Worm (Caenorhabditis elegans) whole organism, L1 larva: Measurements from ENCODE around the gene F42F12.11.

ENCODE experiments used
- C04F5.9 ChIP-seq: sonication (generic microtip); optimal IDR thresholded peaks from 2 replicates; lab custom pipeline; 2016; ENCODE audit warnings: missing genetic modification characterization, missing compliant biosample characterization
- C16A3.4 ChIP-seq: fragments of 150-350 bp; optimal IDR thresholded peaks from 2 replicates; lab custom pipeline; 2014; ENCODE audit warnings: missing biosample characterization, missing genetic modification characterization
- Y116A8C.19 ChIP-seq: sonication (generic microtip); optimal IDR thresholded peaks from 2 replicates; lab custom pipeline; 2016; ENCODE audit warnings: missing compliant biosample characterization, missing genetic modification characterization, borderline replicate concordance
- ama-1 ChIP-seq: fragments of 150-350 bp; optimal IDR thresholded peaks from 2 replicates; lab custom pipeline; 2014
- ceh-63 ChIP-seq: fragments of 200-800 bp; sonication (Bioruptor generic); optimal IDR thresholded peaks from 2 replicates; lab custom pipeline; 2018; ENCODE audit warnings: mild to moderate bottlenecking, missing genetic modification characterization, missing compliant biosample characterization
- ceh-82 ChIP-seq, 3 experiments: fragments of 150-350 bp in 1 of 3; sonication (generic microtip) in 2 of 3; optimal IDR thresholded peaks; 2 replicates each; lab custom pipeline; 2014 to 2017; ENCODE audit warnings: missing biosample characterization in 3 of 3, missing genetic modification characterization in 3 of 3
- ceh-88 ChIP-seq: fragments of 200-800 bp; sonication (Bioruptor generic); IDR thresholded peaks from 2 replicates; pipeline ENCODE4 v1.3.6; 2022; ENCODE audit warnings: missing genetic modification characterization, missing compliant biosample characterization
- ceh-90 ChIP-seq: sonication (generic microtip); optimal IDR thresholded peaks from 2 replicates; lab custom pipeline; 2016; ENCODE audit warnings: missing genetic modification characterization, missing compliant biosample characterization
- efl-1 ChIP-seq, 4 experiments: fragments of 150-350 bp; optimal IDR thresholded peaks in 3 of 4; peaks in 1 of 4; 1 replicate in 1 of 4; 2 replicates in 3 of 4; lab custom pipeline; 2014; ENCODE audit warnings: missing biosample characterization in 2 of 4, missing genetic modification characterization in 2 of 4, missing genetic modification reagents in 2 of 4
- efl-3 ChIP-seq: fragments of 200-800 bp; sonication (Bioruptor generic); optimal IDR thresholded peaks from 2 replicates; lab custom pipeline; 2018; ENCODE audit warnings: mild to moderate bottlenecking, missing genetic modification characterization, missing compliant biosample characterization
- egl-27 ChIP-seq, 2 experiments: fragments of 150-350 bp in 1 of 2; sonication (generic microtip); optimal IDR thresholded peaks; 3 replicates each; lab custom pipeline; 2017 to 2018; ENCODE audit warnings: missing biosample characterization in 2 of 2, missing genetic modification characterization in 2 of 2, missing genetic modification reagents in 2 of 2
- elt-2 ChIP-seq: sonication (generic microtip); optimal IDR thresholded peaks from 2 replicates; lab custom pipeline; 2016; ENCODE audit warnings: missing genetic modification characterization, mild to moderate bottlenecking, inconsistent platforms, missing compliant biosample characterization, missing genetic modification reagents
- elt-3 ChIP-seq, 6 experiments: fragments of 150-350 bp in 1 of 6; sonication (generic microtip); optimal IDR thresholded peaks; 2 replicates each; lab custom pipeline; 2017 to 2018; ENCODE audit warnings: missing biosample characterization in 6 of 6, missing genetic modification characterization in 6 of 6, inconsistent platforms in 1 of 6
- ets-5 ChIP-seq: fragments of 200-800 bp; sonication (Bioruptor generic); IDR thresholded peaks from 2 replicates; pipeline ENCODE4 v1.3.6; 2022; ENCODE audit warnings: missing genetic modification characterization, missing compliant biosample characterization
- fos-1 ChIP-seq: fragments of 150-350 bp; optimal IDR thresholded peaks from 2 replicates; lab custom pipeline; 2014; ENCODE audit warnings: missing biosample characterization, missing genetic modification characterization
- grh-1 ChIP-seq: fragments of 200-800 bp; sonication (Bioruptor generic); IDR thresholded peaks from 2 replicates; pipeline ENCODE4 v1.3.6; 2022; ENCODE audit warnings: missing genetic modification reagents, missing genetic modification characterization, missing compliant biosample characterization
- hlh-17 ChIP-seq: fragments of 200-800 bp; sonication (Bioruptor generic); optimal IDR thresholded peaks from 2 replicates; lab custom pipeline; 2018; ENCODE audit warnings: missing genetic modification characterization, mild to moderate bottlenecking, missing compliant biosample characterization, moderate library complexity, borderline replicate concordance
- hlh-4 ChIP-seq: sonication (generic microtip); optimal IDR thresholded peaks from 2 replicates; lab custom pipeline; 2016; ENCODE audit warnings: mild to moderate bottlenecking, missing genetic modification characterization, missing compliant biosample characterization
- hpl-2 ChIP-seq: fragments of 150-350 bp; optimal IDR thresholded peaks from 2 replicates; lab custom pipeline; 2014; ENCODE audit warnings: missing biosample characterization, missing genetic modification reagents, missing genetic modification characterization
- isw-1 ChIP-seq: fragments of 200-800 bp; sonication (Bioruptor generic); IDR thresholded peaks from 2 replicates; pipeline ENCODE4 v1.3.6; 2022; ENCODE audit warnings: missing genetic modification characterization, missing compliant biosample characterization
- lin-13 ChIP-seq: fragments of 150-350 bp; optimal IDR thresholded peaks from 2 replicates; lab custom pipeline; 2014; ENCODE audit warnings: missing biosample characterization, missing genetic modification reagents, missing genetic modification characterization
- lin-14 ChIP-seq: fragments of 200-800 bp; sonication (Bioruptor generic); optimal IDR thresholded peaks from 2 replicates; lab custom pipeline; 2018; ENCODE audit warnings: mild to moderate bottlenecking, missing genetic modification characterization, moderate library complexity, missing compliant biosample characterization
- lin-15B ChIP-seq: fragments of 150-350 bp; sonication (generic microtip); optimal IDR thresholded peaks from 3 replicates; lab custom pipeline; 2014; ENCODE audit warnings: missing biosample characterization, missing genetic modification characterization
- lin-35 ChIP-seq, 2 experiments: fragments of 150-350 bp; optimal IDR thresholded peaks; 2 replicates each; lab custom pipeline; 2014; ENCODE audit warnings: missing biosample characterization in 2 of 2, missing genetic modification characterization in 2 of 2, missing genetic modification reagents in 2 of 2
- lir-3 ChIP-seq: sonication (generic microtip); optimal IDR thresholded peaks from 2 replicates; lab custom pipeline; 2016; ENCODE audit warnings: mild to moderate bottlenecking, missing genetic modification characterization, moderate library complexity, missing compliant biosample characterization; ENCODE audit not compliant: poor library complexity
- mef-2 ChIP-seq: fragments of 150-350 bp; optimal IDR thresholded peaks from 2 replicates; lab custom pipeline; 2014; ENCODE audit warnings: missing biosample characterization, missing genetic modification characterization
- mep-1 ChIP-seq: fragments of 150-350 bp; optimal IDR thresholded peaks from 2 replicates; lab custom pipeline; 2014; ENCODE audit warnings: missing biosample characterization, missing genetic modification characterization
- nhr-19 ChIP-seq: fragments of 200-800 bp; sonication (Bioruptor generic); conservative IDR thresholded peaks from 2 replicates; pipeline ENCODE4 v1.3.6; 2022; ENCODE audit warnings: missing genetic modification characterization, missing compliant biosample characterization
- nhr-237 ChIP-seq: fragments of 150-350 bp; optimal IDR thresholded peaks from 2 replicates; lab custom pipeline; 2014; ENCODE audit warnings: missing biosample characterization, missing genetic modification characterization
- nhr-47 ChIP-seq: sonication (generic microtip); optimal IDR thresholded peaks from 2 replicates; lab custom pipeline; 2016; ENCODE audit warnings: mild to moderate bottlenecking, missing genetic modification characterization, moderate library complexity, missing compliant biosample characterization
- nhr-71 ChIP-seq: sonication (generic microtip); optimal IDR thresholded peaks from 2 replicates; lab custom pipeline; 2016; ENCODE audit warnings: mild to moderate bottlenecking, missing genetic modification characterization, moderate library complexity, missing compliant biosample characterization
- nhr-76 ChIP-seq: sonication (generic microtip); optimal IDR thresholded peaks from 2 replicates; lab custom pipeline; 2017; ENCODE audit warnings: missing biosample characterization, missing genetic modification characterization
- nhr-77 ChIP-seq: fragments of 150-350 bp; optimal IDR thresholded peaks from 2 replicates; lab custom pipeline; 2014; ENCODE audit warnings: missing biosample characterization, missing genetic modification characterization
- nhr-90 ChIP-seq: sonication (generic microtip); optimal IDR thresholded peaks from 2 replicates; lab custom pipeline; 2016; ENCODE audit warnings: mild to moderate bottlenecking, missing genetic modification characterization, missing compliant biosample characterization; ENCODE audit not compliant: poor library complexity
- pax-3 ChIP-seq: fragments of 200-800 bp; sonication (Bioruptor generic); optimal IDR thresholded peaks from 2 replicates; lab custom pipeline; 2018; ENCODE audit warnings: mild to moderate bottlenecking, missing genetic modification characterization, moderate library complexity, missing compliant biosample characterization
- pqm-1 ChIP-seq: sonication (generic microtip); optimal IDR thresholded peaks from 3 replicates; lab custom pipeline; 2017; ENCODE audit warnings: missing biosample characterization, missing genetic modification characterization
- skn-1 ChIP-seq: fragments of 150-350 bp; optimal IDR thresholded peaks from 2 replicates; lab custom pipeline; 2014; ENCODE audit warnings: missing biosample characterization, missing genetic modification characterization
- sox-4 ChIP-seq: sonication (generic microtip); optimal IDR thresholded peaks from 2 replicates; lab custom pipeline; 2016; ENCODE audit warnings: missing genetic modification characterization, missing compliant biosample characterization
- sptf-1 ChIP-seq: fragments of 150-350 bp; optimal IDR thresholded peaks from 2 replicates; lab custom pipeline; 2014; ENCODE audit warnings: missing biosample characterization, missing genetic modification characterization
- sup-37 ChIP-seq: fragments of 200-800 bp; sonication (Bioruptor generic); optimal IDR thresholded peaks from 2 replicates; lab custom pipeline; 2018; ENCODE audit warnings: mild to moderate bottlenecking, missing genetic modification characterization, missing compliant biosample characterization
- tbx-2 ChIP-seq: sonication (generic microtip); optimal IDR thresholded peaks from 2 replicates; lab custom pipeline; 2016; ENCODE audit warnings: missing genetic modification characterization, missing compliant biosample characterization
- tlp-1 ChIP-seq: fragments of 150-350 bp; optimal IDR thresholded peaks from 2 replicates; lab custom pipeline; 2014; ENCODE audit warnings: missing biosample characterization, missing genetic modification characterization
- unc-62 ChIP-seq: fragments of 150-350 bp; optimal IDR thresholded peaks from 2 replicates; lab custom pipeline; 2014; ENCODE audit warnings: missing biosample characterization, missing genetic modification reagents, missing genetic modification characterization
- unc-86 ChIP-seq: sonication (generic microtip); optimal IDR thresholded peaks from 2 replicates; lab custom pipeline; 2016; ENCODE audit warnings: missing genetic modification characterization, missing compliant biosample characterization
- unc-98 ChIP-seq: fragments of 200-800 bp; sonication (Bioruptor generic); IDR thresholded peaks from 2 replicates; pipeline ENCODE4 v1.3.6; 2022; ENCODE audit warnings: missing genetic modification characterization, missing compliant biosample characterization
- vab-15 ChIP-seq: sonication (generic microtip); optimal IDR thresholded peaks from 2 replicates; lab custom pipeline; 2017; ENCODE audit warnings: missing genotype, mild to moderate bottlenecking, missing genetic modification characterization, missing compliant biosample characterization
- xbp-1 ChIP-seq: sonication (generic microtip); optimal IDR thresholded peaks from 2 replicates; lab custom pipeline; 2016; ENCODE audit warnings: missing genetic modification characterization, missing compliant biosample characterization
- zip-4 ChIP-seq: fragments of 200-800 bp; sonication (Bioruptor generic); optimal IDR thresholded peaks from 2 replicates; lab custom pipeline; 2018; ENCODE audit warnings: mild to moderate bottlenecking, missing genetic modification characterization, moderate library complexity, missing compliant biosample characterization
- ztf-11 ChIP-seq, 2 experiments: sonication (generic microtip); optimal IDR thresholded peaks; 2 replicates each; lab custom pipeline; 2016 to 2017; ENCODE audit warnings: missing genetic modification characterization in 2 of 2, missing biosample characterization in 1 of 2, missing compliant biosample characterization in 1 of 2
- ztf-4 ChIP-seq: fragments of 150-350 bp; optimal IDR thresholded peaks from 2 replicates; lab custom pipeline; 2014; ENCODE audit warnings: missing biosample characterization, missing genetic modification characterization

F42F12.11 gene

ce11 chrX:12343279-12343678 lies 3.5 kb upstream of the F42F12.11 start, which contains the start of the genes nspc-9 and nspc-10:
Gene nspc-9 (minus strand): TSS chrX:12343379.
Gene nspc-10 (plus strand): TSS chrX:12343609.
- no peak for TF ChIP-seq lin-15B (tag; lab: Kevin White, UChicago)
- no peak for TF ChIP-seq sup-37
- no peak for TF ChIP-seq ets-5 (GFP tag; lab: Robert Waterston, UW)
- no peak for TF ChIP-seq unc-62 (GFP tag; lab: Kevin White, UChicago)
- TF ChIP-seq lin-13, result no peak
- TF ChIP-seq nhr-237 (tag; lab: Kevin White, UChicago), result no peak
- no peak for TF ChIP-seq nhr-76 (tag; lab: Kevin White, UChicago)

ce11 chrX:12347822-12348221 lies 993 bp downstream of the F42F12.11 start:
- TF ChIP-seq sox-4 (tag; lab: Kevin White, UChicago) (no peak), fos-1 (tag; lab: Kevin White, UChicago) (peak; percentile 6), Y116A8C.19 (tag; lab: Kevin White, UChicago) (no peak), tbx-2 (peak; percentile 6), nhr-47 (tag; lab: Kevin White, UChicago) (peak; percentile 35), pax-3 (no peak), isw-1 (GFP tag; lab: Robert Waterston, UW) (no peak), C04F5.9 (no peak), efl-1 (optimal IDR thresholded peaks at IDR 0.05; lab: Kevin White, UChicago) (no peak), efl-1 (GFP tag; optimal IDR thresholded peaks at IDR 0.05 in 1 of 2; lab: Kevin White, UChicago) (peak in 1 of 2 experiments; percentile 76), vab-15 (tag; lab: Kevin White, UChicago) (no peak), hpl-2 (no peak), nhr-90 (tag; lab: Kevin White, UChicago) (peak; percentile 58), hlh-17 (GFP tag; lab: Kevin White, UChicago) (no peak), ztf-11 (tag; optimal IDR thresholded peaks at IDR 0.05; lab: Kevin White, UChicago) (no peak), ztf-4 (tag; lab: Kevin White, UChicago) (no peak), nhr-71 (peak; percentile 54), ceh-82 (tag; optimal IDR thresholded peaks at IDR 0.05; lab: Kevin White, UChicago) (peak in 2 of 3 experiments; percentile 36 to 46), unc-86 (tag; lab: Kevin White, UChicago) (no peak), ama-1 (lab: Kevin White, UChicago) (no peak), xbp-1 (peak; percentile 15), elt-2 (no peak), lin-35 (GFP tag; optimal IDR thresholded peaks at IDR 0.05; lab: Kevin White, UChicago) (peak in 1 of 2 experiments; percentile 74), ceh-90 (tag; lab: Kevin White, UChicago) (no peak), lir-3 (peak; percentile 52), egl-27 (tag; optimal IDR thresholded peaks at IDR 0.05; lab: Kevin White, UChicago) (no peak), efl-3 (GFP tag; lab: Kevin White, UChicago) (no peak), C16A3.4 (tag; lab: Kevin White, UChicago) (peak; percentile 63), unc-98 (GFP tag; lab: Robert Waterston, UW) (no peak), ceh-63 (GFP tag; lab: Kevin White, UChicago) (no peak), sptf-1 (no peak), pqm-1 (no peak), lin-14 (GFP tag; lab: Kevin White, UChicago) (peak; percentile 36), ets-5 (GFP tag; lab: Robert Waterston, UW) (no peak), hlh-4 (no peak), lin-13 (no peak), elt-3 (tag; optimal IDR thresholded peaks at IDR 0.05; lab: Kevin White, UChicago) (peak in 2 of 6 experiments; percentile 42 to 54), lin-15B (tag; lab: Kevin White, UChicago) (no peak), nhr-237 (tag; lab: Kevin White, UChicago) (no peak), zip-4 (no peak), grh-1 (no peak; the same call in 1 of the 2 replicates), nhr-77 (tag; lab: Kevin White, UChicago) (peak; percentile 5), skn-1 (no peak), tlp-1 (tag; lab: Kevin White, UChicago) (no peak), mep-1 (tag; lab: Kevin White, UChicago) (peak; percentile 41), nhr-19 (GFP tag; lab: Robert Waterston, UW) (peak; percentile 69), mef-2 (tag; lab: Kevin White, UChicago) (no peak), ceh-88 (no peak)
